Fruit fly (Drosophila melanogaster) Kc167 (cell line): Measurements from ENCODE around the gene Mip.

Source experiments
- h ChIP-seq: fragments of >200 bp; optimal IDR thresholded peaks from 3 replicates; lab custom pipeline; 2018; ENCODE audit warnings: missing external identifiers
- psq ChIP-seq: fragments of >200 bp; optimal IDR thresholded peaks from 2 replicates; lab custom pipeline; 2017; ENCODE audit warnings: missing external identifiers
- ttk ChIP-seq: sonication (Bioruptor generic); optimal IDR thresholded peaks from 2 replicates; lab custom pipeline; 2017; ENCODE audit warnings: missing external identifiers

- TF ChIP-seq psq (lab: Kevin White, UChicago) (no peak), ttk (lab: Kevin White, UChicago) (no peak), h (no peak)
Measured at dm6 chr3L:17320711-17321110, 28.8 kb downstream of the Mip start, which contains the start of gene ND-24L.
